Worm (Caenorhabditis elegans): Measurements from ENCODE around the gene lpr-5.

DNA sequence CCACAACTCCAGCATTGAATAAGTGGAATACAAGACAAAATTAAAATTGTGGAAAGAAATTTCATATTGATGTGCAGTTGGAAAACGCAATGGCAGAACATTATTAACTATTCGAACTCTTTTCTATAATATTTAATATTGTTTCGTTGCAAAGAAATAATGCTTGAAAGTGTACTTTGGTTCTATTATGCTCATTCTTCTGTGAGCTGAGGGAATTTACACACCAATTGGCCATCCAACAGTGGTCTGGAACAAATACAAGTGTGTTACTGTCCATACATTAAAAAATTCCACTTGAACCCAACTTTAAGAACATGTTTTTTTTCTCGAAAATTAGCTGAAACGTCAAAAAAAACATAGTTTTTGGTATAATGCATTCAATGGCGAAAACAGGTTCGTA lies 17.7 kb downstream of the lpr-5 start, which contains the start of gene W04G3.13:
- TF ChIP-seq mml-1 (tag; optimal IDR thresholded peaks at IDR 0.05) (no peak), fos-1 (tag; optimal IDR thresholded peaks at IDR 0.05) (no peak), egl-27 (tag; optimal IDR thresholded peaks at IDR 0.05) (no peak), fkh-10 (GFP tag; optimal IDR thresholded peaks at IDR 0.05) (no peak), elt-2 (tag; optimal IDR thresholded peaks at IDR 0.05) (no peak), nhr-76 (tag; optimal IDR thresholded peaks at IDR 0.05) (no peak), nhr-11 (tag; optimal IDR thresholded peaks at IDR 0.05) (no peak)
